Worm (Caenorhabditis elegans): Measurements from ENCODE around the gene F38A5.22.
"Not testable (repeated sequence)": the region's sequence is repeated elsewhere in the genome, so short reads cannot be mapped to it uniquely, and the experiment has no call there.

Gene F38A5.22

ce11 chrIV:6597918-6598317 lies 2.2 kb upstream of the F38A5.22 start, which contains the start of gene nspb-4:
Gene nspb-4 (plus strand): TSS chrIV:6598218.
- TF ChIP-seq flh-1 (GFP tag; optimal IDR thresholded peaks at IDR 0.05); bed-3 (GFP tag; optimal IDR thresholded peaks at IDR 0.05); snpc-4 (tag; optimal IDR thresholded peaks at IDR 0.05): not testable (repeated sequence)

DNA sequence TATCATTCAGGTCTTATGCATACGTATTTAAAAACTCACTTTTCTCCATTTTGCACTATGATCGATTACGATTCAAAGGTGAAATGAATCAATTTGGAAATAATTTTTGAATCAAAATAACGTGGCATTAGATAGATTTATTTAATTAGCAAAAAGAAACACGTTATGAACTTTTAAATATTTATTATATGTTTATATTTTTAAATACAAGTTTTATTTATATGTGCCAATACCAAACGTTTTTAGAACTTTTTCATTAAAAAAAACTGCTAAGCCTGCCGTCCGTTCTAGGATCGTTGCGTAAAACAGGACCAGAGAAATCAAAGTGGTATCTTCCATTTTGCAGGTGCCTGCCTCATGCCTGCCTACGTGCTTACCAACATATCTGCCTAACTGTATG lies 1.6 kb upstream of the F38A5.22 start, which contains the start of gene F38A5.6:
Gene F38A5.6, minus strand, starts transcription at position 101 of the 400 bp plus-strand sequence.
- no peak for TF ChIP-seq drap-1 (GFP tag; optimal IDR thresholded peaks at IDR 0.05)
- no peak for TF ChIP-seq sem-2 (GFP tag; optimal IDR thresholded peaks at IDR 0.05)
- no peak for TF ChIP-seq cnd-1 (tag; optimal IDR thresholded peaks at IDR 0.05)
- no peak for TF ChIP-seq lin-32 (GFP tag; optimal IDR thresholded peaks at IDR 0.05)
- no peak for TF ChIP-seq lsy-2 (tag; optimal IDR thresholded peaks at IDR 0.05)
- no peak for TF ChIP-seq sptf-1 (tag; optimal IDR thresholded peaks at IDR 0.05)

DNA sequence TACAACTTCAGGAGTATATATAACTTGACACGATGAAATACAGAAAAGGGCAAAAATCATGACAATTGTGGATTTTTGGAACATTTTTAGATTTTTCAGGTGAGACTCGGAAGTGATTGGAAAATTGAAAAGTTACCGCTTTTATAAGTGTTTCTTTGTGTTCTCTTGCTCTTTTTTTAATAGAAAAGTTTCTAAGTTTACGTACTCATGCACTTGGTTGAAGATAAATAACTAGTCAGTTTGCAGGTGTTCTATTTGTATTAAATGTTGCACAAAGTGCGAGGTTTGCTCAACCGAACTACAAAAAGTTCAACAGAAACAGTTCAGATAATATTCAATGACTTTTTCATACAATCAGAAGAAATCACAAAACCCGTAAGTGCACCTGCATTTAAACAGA lies 869 bp downstream of the F38A5.22 start, which contains the start of gene nspb-3:
Gene nspb-3, minus strand, starts transcription at position 101 of the 400 bp plus-strand sequence.
- TF ChIP-seq hlh-1 (tag; optimal IDR thresholded peaks at IDR 0.05); lsy-2 (tag; optimal IDR thresholded peaks at IDR 0.05); ceh-43 (GFP tag; optimal IDR thresholded peaks at IDR 0.05): not testable (repeated sequence)

DNA sequence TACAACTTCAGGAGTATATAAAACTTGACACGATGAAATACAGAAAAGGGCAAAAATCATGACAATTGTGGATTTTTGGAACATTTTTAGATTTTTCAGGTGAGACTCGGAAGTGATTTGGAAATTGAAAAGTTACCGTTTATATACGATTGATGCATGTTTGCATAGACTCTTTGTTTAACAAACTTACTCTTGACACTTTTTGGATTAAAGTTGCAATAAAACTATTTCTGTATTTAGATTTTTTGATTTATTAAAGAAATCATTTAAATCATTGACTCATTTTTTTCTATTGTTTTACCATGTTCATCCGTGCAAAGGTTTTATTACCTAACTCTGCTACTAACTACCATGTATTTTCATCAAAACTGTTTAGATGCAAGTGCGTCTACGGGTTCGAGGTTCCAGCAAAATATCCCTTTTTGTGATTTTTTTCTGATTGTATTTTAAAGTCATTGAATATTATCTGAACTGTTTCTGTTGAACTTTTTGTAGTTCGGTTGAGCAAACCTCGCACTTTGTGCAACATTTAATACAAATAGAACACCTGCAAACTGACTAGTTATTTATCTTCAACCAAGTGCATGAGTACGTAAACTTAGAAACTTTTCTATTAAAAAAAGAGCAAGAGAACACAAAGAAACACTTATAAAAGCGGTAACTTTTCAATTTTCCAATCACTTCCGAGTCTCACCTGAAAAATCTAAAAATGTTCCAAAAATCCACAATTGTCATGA lies 4.6 kb downstream of the F38A5.22 start, which contains the start of the genes nspb-1 and nspb-2:
Gene nspb-1, minus strand, starts transcription at position 101 of the 737 bp plus-strand sequence.
Gene nspb-2, plus strand, starts transcription at position 687 of the 737 bp plus-strand sequence.
- TF ChIP-seq ham-2 (GFP tag; optimal IDR thresholded peaks at IDR 0.05); mab-5 (tag; optimal IDR thresholded peaks at IDR 0.05); sem-2 (GFP tag; optimal IDR thresholded peaks at IDR 0.05): not testable (repeated sequence)

ce11 chrIV:6590029-6590428 lies 5.7 kb downstream of the F38A5.22 start, which contains the start of the genes lec-11 and irld-7:
Gene lec-11 (minus strand): TSS chrIV:6590154.
Gene irld-7 (plus strand): TSS chrIV:6590360.
- no peak for TF ChIP-seq blmp-1 (tag; optimal IDR thresholded peaks at IDR 0.05)
- TF ChIP-seq ceh-43 (GFP tag; optimal IDR thresholded peaks at IDR 0.05): no peak
- no peak for TF ChIP-seq ceh-83 (GFP tag; optimal IDR thresholded peaks at IDR 0.05)
- TF ChIP-seq lin-13 (tag; optimal IDR thresholded peaks at IDR 0.05): no peak
- no peak for TF ChIP-seq cnd-1 (tag; optimal IDR thresholded peaks at IDR 0.05)
- TF ChIP-seq sptf-1 (tag; optimal IDR thresholded peaks at IDR 0.05): no peak
- no peak for TF ChIP-seq elt-1 (tag; optimal IDR thresholded peaks at IDR 0.05; ENCODE audit: borderline replicate concordance, insufficient read depth)
- no peak for TF ChIP-seq snpc-4 (tag; optimal IDR thresholded peaks at IDR 0.05)
- TF ChIP-seq nhr-237 (tag; optimal IDR thresholded peaks at IDR 0.05): no peak

DNA sequence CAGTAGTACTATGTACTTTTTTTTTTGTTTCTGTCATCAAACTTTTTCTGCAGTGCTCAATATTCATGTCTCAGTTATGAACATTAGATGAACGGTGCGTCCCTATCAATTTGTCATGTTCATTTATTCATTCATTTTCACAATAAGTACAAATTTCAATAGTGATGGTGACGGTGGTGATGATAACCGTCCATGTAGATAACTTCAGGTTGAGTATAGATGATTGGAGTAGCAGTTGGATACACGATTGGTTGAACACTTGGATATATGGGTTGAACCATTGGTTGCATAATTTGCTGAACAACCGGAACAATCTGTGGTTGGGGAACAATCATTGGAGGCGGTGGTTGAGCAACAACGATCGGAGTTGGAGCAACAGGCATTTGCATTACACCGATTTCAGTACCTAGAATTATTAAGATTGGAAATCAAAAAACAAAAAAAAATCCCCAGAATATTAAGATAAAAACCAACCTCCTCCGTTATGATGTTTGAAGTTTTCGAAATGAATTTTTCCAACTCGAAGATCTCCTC lies 7.6 kb downstream of the F38A5.22 start:
- TF ChIP-seq unc-120 (tag; optimal IDR thresholded peaks at IDR 0.05; ENCODE audit: poor library complexity, severe bottlenecking) (no peak), ceh-43 (GFP tag; optimal IDR thresholded peaks at IDR 0.05) (no peak), M03D4.4 (tag; optimal IDR thresholded peaks at IDR 0.05) (no peak), nhr-237 (tag; optimal IDR thresholded peaks at IDR 0.05) (no peak), nhr-76 (tag; optimal IDR thresholded peaks at IDR 0.05) (no peak), ztf-11 (tag; optimal IDR thresholded peaks at IDR 0.05) (no peak), lsy-2 (tag; optimal IDR thresholded peaks at IDR 0.05) (no peak)

ce11 chrIV:6585397-6585921 lies 10.3 kb downstream of the F38A5.22 start, which contains the start of the genes F38A5.2 and dnj-11:
Gene F38A5.2 (minus strand): TSS chrIV:6585400.
Gene dnj-11 (plus strand): TSS chrIV:6585871.
- TF ChIP-seq nhr-237 (tag; optimal IDR thresholded peaks at IDR 0.05) (peak; percentile 78), ces-1 (GFP tag; optimal IDR thresholded peaks at IDR 0.05) (peak; percentile 75), M03D4.4 (tag; optimal IDR thresholded peaks at IDR 0.05) (no peak), pha-4 (tag; optimal IDR thresholded peaks at IDR 0.05) (peak; percentile 64), hlh-1 (tag; optimal IDR thresholded peaks at IDR 0.05) (peak; percentile 25), ceh-43 (GFP tag; optimal IDR thresholded peaks at IDR 0.05) (no peak), elt-1 (tag; optimal IDR thresholded peaks at IDR 0.05; ENCODE audit: borderline replicate concordance, insufficient read depth) (no peak), flh-1 (GFP tag; optimal IDR thresholded peaks at IDR 0.05) (no peak), lin-13 (tag; optimal IDR thresholded peaks at IDR 0.05) (peak; percentile 68), lsy-2 (tag; optimal IDR thresholded peaks at IDR 0.05) (peak; percentile 78), unc-120 (tag; optimal IDR thresholded peaks at IDR 0.05; ENCODE audit: poor library complexity, severe bottlenecking) (peak; percentile 55), mep-1 (tag; optimal IDR thresholded peaks at IDR 0.05) (peak; percentile 95), ceh-39 (tag; optimal IDR thresholded peaks at IDR 0.05) (peak; percentile 73)
